Worm (Caenorhabditis elegans): Measurements from ENCODE around the gene lhfp-4.

DNA sequence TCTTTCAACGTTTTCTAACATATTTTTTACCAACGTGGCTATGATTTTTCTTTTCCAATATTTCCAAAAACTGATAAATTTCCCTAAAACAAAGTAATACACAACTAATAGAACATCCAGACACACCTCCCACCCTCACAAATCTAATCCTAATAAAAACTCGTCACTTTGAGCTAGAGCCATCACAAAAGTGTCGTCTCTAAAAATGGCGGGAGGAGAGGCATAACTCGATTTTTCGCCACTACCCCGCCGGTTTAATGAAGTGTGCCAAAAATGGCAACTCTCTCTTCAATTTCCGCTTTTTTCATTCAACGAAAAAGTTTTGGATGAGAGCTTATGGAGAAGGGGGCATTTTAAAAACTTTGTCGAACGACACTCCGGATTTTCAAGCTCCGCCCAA, 42.5 kb upstream of the lhfp-4 start:
- TF ChIP-seq nhr-237 (tag; optimal IDR thresholded peaks at IDR 0.05) (no peak), snpc-4 (tag; optimal IDR thresholded peaks at IDR 0.05) (no peak), ces-1 (GFP tag; optimal IDR thresholded peaks at IDR 0.05) (peak; percentile 77), pha-4 (tag; optimal IDR thresholded peaks at IDR 0.05) (no peak), lin-13 (tag; optimal IDR thresholded peaks at IDR 0.05) (no peak), unc-39 (tag; optimal IDR thresholded peaks at IDR 0.05) (no peak), mab-5 (tag; optimal IDR thresholded peaks at IDR 0.05) (no peak), nhr-76 (tag; optimal IDR thresholded peaks at IDR 0.05) (no peak), mep-1 (tag; optimal IDR thresholded peaks at IDR 0.05) (no peak), blmp-1 (tag; optimal IDR thresholded peaks at IDR 0.05) (no peak), nhr-28 (tag; optimal IDR thresholded peaks at IDR 0.05) (no peak), zip-8 (tag; optimal IDR thresholded peaks at IDR 0.05) (no peak), elt-3 (tag; optimal IDR thresholded peaks at IDR 0.05) (no peak), unc-62 (GFP tag; optimal IDR thresholded peaks at IDR 0.05) (no peak)
